Worm (Caenorhabditis elegans) whole organism, L3 larva: ENCODE measurements around the gene C02B4.3.

Source experiments
- R02D3.7 ChIP-seq: fragments of 150-350 bp; optimal IDR thresholded peaks from 2 replicates; lab custom pipeline; 2014; ENCODE audit warnings: missing biosample characterization, missing genetic modification characterization
- ZK546.5 ChIP-seq: sonication (generic microtip); optimal IDR thresholded peaks from 2 replicates; lab custom pipeline; 2017; ENCODE audit warnings: missing biosample characterization, missing genetic modification characterization
- aly-2 ChIP-seq: fragments of 150-350 bp; optimal IDR thresholded peaks from 2 replicates; lab custom pipeline; 2014; ENCODE audit warnings: missing biosample characterization, missing genetic modification characterization
- ama-1 ChIP-seq: fragments of 150-350 bp; optimal IDR thresholded peaks from 2 replicates; lab custom pipeline; 2018
- ceh-16 ChIP-seq: sonication (generic microtip); optimal IDR thresholded peaks from 2 replicates; lab custom pipeline; 2017; ENCODE audit warnings: missing biosample characterization, missing genetic modification characterization
- ceh-28 ChIP-seq: fragments of 150-350 bp; optimal IDR thresholded peaks from 2 replicates; lab custom pipeline; 2014; ENCODE audit warnings: missing biosample characterization, missing genetic modification reagents, missing genetic modification characterization
- ceh-82 ChIP-seq: fragments of 150-350 bp; optimal IDR thresholded peaks from 2 replicates; lab custom pipeline; 2014; ENCODE audit warnings: missing biosample characterization, missing genetic modification characterization
- ceh-9 ChIP-seq: sonication (generic microtip); optimal IDR thresholded peaks from 2 replicates; lab custom pipeline; 2018; ENCODE audit warnings: missing biosample characterization, missing genetic modification characterization
- daf-12 ChIP-seq: fragments of 150-350 bp; optimal IDR thresholded peaks from 2 replicates; lab custom pipeline; 2014; ENCODE audit warnings: missing biosample characterization, missing genetic modification reagents, missing genetic modification characterization
- egl-27 ChIP-seq: sonication (generic microtip); optimal IDR thresholded peaks from 4 replicates; lab custom pipeline; 2017; ENCODE audit warnings: missing biosample characterization, missing genetic modification reagents, missing genetic modification characterization
- egl-5 ChIP-seq: fragments of 150-350 bp; optimal IDR thresholded peaks from 2 replicates; lab custom pipeline; 2017; ENCODE audit warnings: missing biosample characterization, missing genetic modification reagents, missing genetic modification characterization, inconsistent platforms
- elt-1 ChIP-seq: fragments of 150-350 bp; optimal IDR thresholded peaks from 2 replicates; lab custom pipeline; 2014; ENCODE audit warnings: missing biosample characterization, missing genetic modification characterization
- elt-2 ChIP-seq: sonication (generic microtip); optimal IDR thresholded peaks from 2 replicates; lab custom pipeline; 2016; ENCODE audit warnings: missing genetic modification reagents, mild to moderate bottlenecking, missing genetic modification characterization, missing compliant biosample characterization
- elt-3 ChIP-seq, 3 experiments: fragments of 150-350 bp in 1 of 3; sonication (generic microtip) in 2 of 3; optimal IDR thresholded peaks; 2 replicates in 2 of 3; 4 replicates in 1 of 3; lab custom pipeline; 2014 to 2017; ENCODE audit warnings: missing biosample characterization in 3 of 3, missing genetic modification characterization in 3 of 3
- eor-1 ChIP-seq, 2 experiments: fragments of 150-350 bp; optimal IDR thresholded peaks; 2 replicates each; lab custom pipeline; 2014 to 2018; ENCODE audit warnings: missing biosample characterization in 2 of 2, missing genetic modification characterization in 2 of 2
- fkh-10 ChIP-seq: sonication (generic microtip); optimal IDR thresholded peaks from 2 replicates; lab custom pipeline; 2017; ENCODE audit warnings: missing biosample characterization, missing genetic modification reagents, missing genetic modification characterization
- fkh-2 ChIP-seq: fragments of 150-350 bp; optimal IDR thresholded peaks from 2 replicates; lab custom pipeline; 2014; ENCODE audit warnings: missing biosample characterization, missing genetic modification reagents, missing genetic modification characterization
- fos-1 ChIP-seq: fragments of 150-350 bp; optimal IDR thresholded peaks from 2 replicates; lab custom pipeline; 2014; ENCODE audit warnings: missing biosample characterization, missing genetic modification characterization
- jun-1 ChIP-seq: fragments of 150-350 bp; optimal IDR thresholded peaks from 2 replicates; lab custom pipeline; 2014; ENCODE audit warnings: missing biosample characterization, missing genetic modification reagents, missing genetic modification characterization
- lin-15B ChIP-seq: fragments of 150-350 bp; optimal IDR thresholded peaks from 2 replicates; lab custom pipeline; 2014; ENCODE audit warnings: missing biosample characterization, missing genetic modification characterization
- lin-39 ChIP-seq: fragments of 150-350 bp; optimal IDR thresholded peaks from 2 replicates; lab custom pipeline; 2018; ENCODE audit warnings: missing biosample characterization, missing genetic modification reagents, missing genetic modification characterization
- lsy-12 ChIP-seq: sonication (generic microtip); optimal IDR thresholded peaks from 2 replicates; lab custom pipeline; 2016; ENCODE audit warnings: mild to moderate bottlenecking, missing genetic modification characterization, missing compliant biosample characterization
- mdl-1 ChIP-seq: fragments of 150-350 bp; optimal IDR thresholded peaks from 2 replicates; lab custom pipeline; 2014; ENCODE audit warnings: missing biosample characterization, missing genetic modification characterization
- mml-1 ChIP-seq: fragments of 150-350 bp; sonication (generic microtip); optimal IDR thresholded peaks from 3 replicates; lab custom pipeline; 2014; ENCODE audit warnings: missing biosample characterization, missing genetic modification characterization
- nfya-1 ChIP-seq: sonication (generic microtip); optimal IDR thresholded peaks from 2 replicates; lab custom pipeline; 2017; ENCODE audit warnings: missing genetic modification characterization, mild to moderate bottlenecking, missing compliant biosample characterization, antibody characterized with exemption, moderate library complexity; ENCODE audit not compliant: insufficient read depth
- nhr-11 ChIP-seq: fragments of 150-350 bp; optimal IDR thresholded peaks from 2 replicates; lab custom pipeline; 2014; ENCODE audit warnings: missing biosample characterization, missing genetic modification characterization
- nhr-12 ChIP-seq: fragments of 150-350 bp; optimal IDR thresholded peaks from 2 replicates; lab custom pipeline; 2014; ENCODE audit warnings: missing biosample characterization, missing genetic modification characterization
- nhr-23 ChIP-seq: fragments of 150-350 bp; optimal IDR thresholded peaks from 2 replicates; lab custom pipeline; 2014; ENCODE audit warnings: missing biosample characterization, missing genetic modification reagents, missing genetic modification characterization
- nhr-237 ChIP-seq: fragments of 150-350 bp; optimal IDR thresholded peaks from 2 replicates; lab custom pipeline; 2014; ENCODE audit warnings: missing biosample characterization, missing genetic modification characterization
- nhr-25 ChIP-seq: sonication (generic microtip); optimal IDR thresholded peaks from 2 replicates; lab custom pipeline; 2017; ENCODE audit warnings: missing biosample characterization, missing genetic modification characterization
- nhr-28 ChIP-seq: fragments of 150-350 bp; optimal IDR thresholded peaks from 2 replicates; lab custom pipeline; 2014; ENCODE audit warnings: missing biosample characterization, missing genetic modification characterization
- nhr-43 ChIP-seq: sonication (generic microtip); optimal IDR thresholded peaks from 2 replicates; lab custom pipeline; 2016; ENCODE audit warnings: mild to moderate bottlenecking, missing genetic modification characterization, missing compliant biosample characterization; ENCODE audit not compliant: poor library complexity, severe bottlenecking
- nhr-67 ChIP-seq: fragments of 150-350 bp; optimal IDR thresholded peaks from 2 replicates; lab custom pipeline; 2014; ENCODE audit warnings: missing biosample characterization, missing genetic modification characterization
- nhr-76 ChIP-seq: fragments of 150-350 bp; sonication (generic microtip); optimal IDR thresholded peaks from 5 replicates; lab custom pipeline; 2014; ENCODE audit warnings: missing biosample characterization, missing genetic modification characterization
- pha-4 ChIP-seq: fragments of 150-350 bp; optimal IDR thresholded peaks from 2 replicates; lab custom pipeline; 2014; ENCODE audit warnings: missing biosample characterization, missing genetic modification reagents, missing genetic modification characterization
- pqm-1 ChIP-seq: fragments of 150-350 bp; optimal IDR thresholded peaks from 2 replicates; lab custom pipeline; 2017; ENCODE audit warnings: missing biosample characterization, missing genetic modification characterization, inconsistent platforms
- sea-2 ChIP-seq: fragments of 150-350 bp; sonication (generic microtip); optimal IDR thresholded peaks from 4 replicates; lab custom pipeline; 2014; ENCODE audit warnings: missing biosample characterization, missing genetic modification reagents, missing genetic modification characterization
- skn-1 ChIP-seq: fragments of 150-350 bp; optimal IDR thresholded peaks from 2 replicates; lab custom pipeline; 2014; ENCODE audit warnings: missing biosample characterization, missing genetic modification characterization
- snpc-4 ChIP-seq: fragments of 150-350 bp; optimal IDR thresholded peaks from 2 replicates; lab custom pipeline; 2014; ENCODE audit warnings: missing biosample characterization, missing genetic modification characterization
- tbx-2 ChIP-seq: sonication (generic microtip); optimal IDR thresholded peaks from 2 replicates; lab custom pipeline; 2016; ENCODE audit warnings: mild to moderate bottlenecking, missing genetic modification characterization, missing compliant biosample characterization
- unc-39 ChIP-seq: sonication (generic microtip); optimal IDR thresholded peaks from 4 replicates; lab custom pipeline; 2017; ENCODE audit warnings: missing biosample characterization, missing genetic modification characterization
- unc-62 ChIP-seq: fragments of 150-350 bp; sonication (generic microtip); optimal IDR thresholded peaks from 4 replicates; lab custom pipeline; 2014; ENCODE audit warnings: missing biosample characterization, missing genetic modification reagents, missing genetic modification characterization
- zag-1 ChIP-seq: fragments of 150-350 bp; optimal IDR thresholded peaks from 2 replicates; lab custom pipeline; 2014; ENCODE audit warnings: missing biosample characterization, missing genetic modification characterization
- ztf-11 ChIP-seq: fragments of 150-350 bp; optimal IDR thresholded peaks from 2 replicates; lab custom pipeline; 2014; ENCODE audit warnings: missing biosample characterization, missing genetic modification characterization
- ztf-4 ChIP-seq: fragments of 150-350 bp; optimal IDR thresholded peaks from 2 replicates; lab custom pipeline; 2014; ENCODE audit warnings: missing biosample characterization, missing genetic modification characterization

C02B4.3 gene

ce11 chrX:12677113-12677512 lies 17.5 kb upstream of the C02B4.3 start:
- TF ChIP-seq nhr-23 (tag; lab: Kevin White, UChicago) (no peak), eor-1 (tag; optimal IDR thresholded peaks at IDR 0.05; lab: Kevin White, UChicago) (no peak), egl-27 (no peak), elt-3 (tag; optimal IDR thresholded peaks at IDR 0.05; lab: Kevin White, UChicago) (no peak), lin-15B (tag; lab: Kevin White, UChicago) (no peak), unc-39 (tag; lab: Kevin White, UChicago) (no peak), nhr-25 (tag; lab: Kevin White, UChicago) (peak; percentile 47)

ce11 chrX:12671638-12672290 lies 12.1 kb upstream of the C02B4.3 start:
- TF ChIP-seq elt-3 (tag; optimal IDR thresholded peaks at IDR 0.05; lab: Kevin White, UChicago) (no peak), nhr-25 (tag; lab: Kevin White, UChicago) (no peak), mdl-1 (tag; lab: Kevin White, UChicago) (no peak), pqm-1 (peak; percentile 6), elt-2 (tag; lab: Kevin White, UChicago) (peak; percentile 84), lsy-12 (tag; lab: Kevin White, UChicago) (no peak), nhr-67 (tag; lab: Kevin White, UChicago) (no peak), skn-1 (tag; lab: Kevin White, UChicago) (no peak), nhr-43 (tag; lab: Kevin White, UChicago) (no peak), ama-1 (lab: Kevin White, UChicago) (no peak), nhr-76 (tag; lab: Kevin White, UChicago) (no peak), ceh-28 (tag; lab: Kevin White, UChicago) (no peak), ztf-4 (no peak), nhr-11 (peak; percentile 18), ceh-16 (tag; lab: Kevin White, UChicago) (no peak), mml-1 (no peak), nhr-23 (tag; lab: Kevin White, UChicago) (peak; percentile 48), nhr-12 (tag; lab: Kevin White, UChicago) (no peak), fos-1 (tag; lab: Kevin White, UChicago) (no peak), nfya-1 (peak; percentile 28), nhr-237 (tag; lab: Kevin White, UChicago) (no peak), ztf-11 (tag; lab: Kevin White, UChicago) (no peak), ZK546.5 (no peak), lin-39 (tag; lab: Kevin White, UChicago) (no peak), zag-1 (no peak), fkh-10 (GFP tag; lab: Kevin White, UChicago) (no peak), elt-1 (peak; percentile 100), tbx-2 (tag; lab: Kevin White, UChicago) (no peak), fkh-2 (tag; lab: Kevin White, UChicago) (no peak), nhr-28 (no peak), snpc-4 (tag; lab: Kevin White, UChicago) (no peak), ceh-82 (tag; lab: Kevin White, UChicago) (no peak), egl-27 (no peak), sea-2 (no peak), lin-15B (tag; lab: Kevin White, UChicago) (no peak), eor-1 (tag; optimal IDR thresholded peaks at IDR 0.05; lab: Kevin White, UChicago) (no peak), aly-2 (tag; lab: Kevin White, UChicago) (no peak), ceh-9 (no peak), daf-12 (tag; lab: Kevin White, UChicago) (no peak), unc-39 (tag; lab: Kevin White, UChicago) (no peak), egl-5 (no peak)

ce11 chrX:12670385-12670784 lies 10.7 kb upstream of the C02B4.3 start:
- TF ChIP-seq unc-62 (GFP tag; lab: Kevin White, UChicago) (peak; percentile 84), mdl-1 (tag; lab: Kevin White, UChicago) (peak; percentile 27), ZK546.5 (no peak), pqm-1 (peak; percentile 57), nhr-237 (tag; lab: Kevin White, UChicago) (no peak), nhr-12 (tag; lab: Kevin White, UChicago) (no peak), nhr-67 (tag; lab: Kevin White, UChicago) (no peak), nhr-23 (tag; lab: Kevin White, UChicago) (peak; percentile 70), fos-1 (tag; lab: Kevin White, UChicago) (no peak), R02D3.7 (tag; lab: Kevin White, UChicago) (no peak), mml-1 (no peak), eor-1 (tag; optimal IDR thresholded peaks at IDR 0.05; lab: Kevin White, UChicago) (no peak), zag-1 (no peak), aly-2 (tag; lab: Kevin White, UChicago) (no peak), lsy-12 (tag; lab: Kevin White, UChicago) (peak; percentile 41), ztf-11 (tag; lab: Kevin White, UChicago) (no peak), nhr-25 (tag; lab: Kevin White, UChicago) (peak; percentile 75), fkh-2 (tag; lab: Kevin White, UChicago) (no peak), nhr-11 (no peak), egl-5 (peak; percentile 64), elt-2 (tag; lab: Kevin White, UChicago) (peak; percentile 64), ceh-28 (tag; lab: Kevin White, UChicago) (peak; percentile 70), pha-4 (tag; lab: Kevin White, UChicago) (peak; percentile 85), nhr-43 (tag; lab: Kevin White, UChicago) (peak; percentile 50), jun-1 (tag; lab: Kevin White, UChicago) (no peak), nfya-1 (peak; percentile 87), ama-1 (lab: Kevin White, UChicago) (peak; percentile 66), fkh-10 (GFP tag; lab: Kevin White, UChicago) (peak; percentile 84), ceh-82 (tag; lab: Kevin White, UChicago) (peak; percentile 26), elt-1 (peak; percentile 69), tbx-2 (tag; lab: Kevin White, UChicago) (peak; percentile 74)
